Fruit fly (Drosophila melanogaster) whole organism, prepupa: ENCODE results near the gene CG3558.
A peak's percentile ranks its signal among the peaks of the same experiment; 100 is the strongest.

Source experiments
- Blimp-1 ChIP-seq: fragments of 200-800 bp; sonication (Bioruptor generic); optimal IDR thresholded peaks from 3 replicates; lab custom pipeline; 2017; ENCODE audit warnings: missing biosample characterization, missing genetic modification characterization, mild to moderate bottlenecking, moderate library complexity, missing genetic modification reagents
- CG10631 ChIP-seq: fragments of 200-800 bp; sonication (Bioruptor generic); optimal IDR thresholded peaks from 2 replicates; lab custom pipeline; 2016; ENCODE audit warnings: missing biosample characterization, missing genetic modification characterization
- CG10669 ChIP-seq: fragments of 200-800 bp; sonication (Bioruptor generic); optimal IDR thresholded peaks from 3 replicates; lab custom pipeline; 2018; ENCODE audit warnings: missing biosample characterization, mild to moderate bottlenecking, missing genetic modification characterization, moderate library complexity
- CG11294 ChIP-seq: fragments of 200-800 bp; sonication (Bioruptor generic); IDR thresholded peaks from 2 replicates; pipeline ENCODE4 v1.3.6; 2022; ENCODE audit warnings: missing biosample characterization, missing genetic modification characterization
- CG11762 ChIP-seq: fragments of 200-800 bp; sonication (Bioruptor generic); optimal IDR thresholded peaks from 3 replicates; lab custom pipeline; 2016; ENCODE audit warnings: missing biosample characterization, missing genetic modification characterization; ENCODE audit not compliant: insufficient read depth
- CG11902 ChIP-seq: fragments of 200-800 bp; sonication (Bioruptor generic); optimal IDR thresholded peaks from 3 replicates; lab custom pipeline; 2016; ENCODE audit warnings: missing biosample characterization, missing genetic modification characterization
- CG15336 ChIP-seq: fragments of 200-800 bp; sonication (Bioruptor generic); IDR thresholded peaks from 2 replicates; pipeline ENCODE4 v1.3.6; 2022; ENCODE audit warnings: missing biosample characterization, missing genetic modification characterization
- CG1621 ChIP-seq: fragments of 200-800 bp; sonication (Bioruptor generic); optimal IDR thresholded peaks from 3 replicates; lab custom pipeline; 2018; ENCODE audit warnings: missing biosample characterization, mild to moderate bottlenecking, missing genetic modification characterization
- CG16779 ChIP-seq: fragments of 200-800 bp; sonication (Bioruptor generic); optimal IDR thresholded peaks from 3 replicates; lab custom pipeline; 2017; ENCODE audit warnings: missing biosample characterization, mild to moderate bottlenecking, missing genetic modification characterization
- CG3032 ChIP-seq: fragments of 200-800 bp; optimal IDR thresholded peaks from 2 replicates; lab custom pipeline; 2019; ENCODE audit warnings: missing biosample characterization, mild to moderate bottlenecking, missing genetic modification characterization, moderate library complexity
- CG31627 ChIP-seq: fragments of 200-800 bp; sonication (Bioruptor generic); optimal IDR thresholded peaks from 3 replicates; lab custom pipeline; 2016; ENCODE audit warnings: missing biosample characterization, missing genetic modification characterization
- CG32006 ChIP-seq: fragments of 200-800 bp; sonication (Bioruptor generic); optimal IDR thresholded peaks from 3 replicates; lab custom pipeline; 2017; ENCODE audit warnings: missing biosample characterization, mild to moderate bottlenecking, missing genetic modification characterization
- CG34406 ChIP-seq: fragments of 200-800 bp; sonication (Bioruptor generic); optimal IDR thresholded peaks from 3 replicates; lab custom pipeline; 2016; ENCODE audit warnings: missing biosample characterization, missing genetic modification characterization
- CG3919 ChIP-seq: fragments of 200-800 bp; sonication (Bioruptor generic); optimal IDR thresholded peaks from 3 replicates; lab custom pipeline; 2016; ENCODE audit warnings: missing biosample characterization, missing genetic modification characterization
- CG4318 ChIP-seq: fragments of 200-800 bp; sonication (Bioruptor generic); optimal IDR thresholded peaks from 3 replicates; lab custom pipeline; 2017; ENCODE audit warnings: missing biosample characterization, mild to moderate bottlenecking, missing genetic modification characterization
- CG6163 ChIP-seq: fragments of 200-800 bp; sonication (Bioruptor generic); IDR thresholded peaks from 3 replicates; pipeline ENCODE4 v1.3.6; 2022; ENCODE audit warnings: missing biosample characterization, missing genetic modification characterization
- CG6792 ChIP-seq: fragments of 200-800 bp; sonication (Bioruptor generic); optimal IDR thresholded peaks from 3 replicates; lab custom pipeline; 2016; ENCODE audit warnings: missing biosample characterization, missing genetic modification characterization
- CG6808 ChIP-seq: fragments of 200-800 bp; sonication (Bioruptor generic); optimal IDR thresholded peaks from 3 replicates; lab custom pipeline; 2017; ENCODE audit warnings: missing biosample characterization, missing genetic modification characterization, mild to moderate bottlenecking, moderate library complexity, missing genetic modification reagents
- CG6854 ChIP-seq: fragments of 200-800 bp; sonication (Bioruptor generic); optimal IDR thresholded peaks from 2 replicates; lab custom pipeline; 2017; ENCODE audit warnings: missing biosample characterization, mild to moderate bottlenecking, missing genetic modification characterization
- CG7368 ChIP-seq: fragments of 200-800 bp; sonication (Bioruptor generic); optimal IDR thresholded peaks from 3 replicates; lab custom pipeline; 2016; ENCODE audit warnings: missing biosample characterization, missing genetic modification characterization
- CG8319 ChIP-seq: fragments of 200-800 bp; sonication (Bioruptor generic); optimal IDR thresholded peaks from 3 replicates; lab custom pipeline; 2016; ENCODE audit warnings: missing biosample characterization, missing genetic modification characterization
- CG8632 ChIP-seq: fragments of 200-800 bp; sonication (Bioruptor generic); optimal IDR thresholded peaks from 3 replicates; lab custom pipeline; 2016; ENCODE audit warnings: missing biosample characterization, missing genetic modification characterization
- CG9139 ChIP-seq: fragments of 200-800 bp; sonication (Bioruptor generic); optimal IDR thresholded peaks from 3 replicates; lab custom pipeline; 2017; ENCODE audit warnings: missing biosample characterization, mild to moderate bottlenecking, missing genetic modification characterization
- Eip75B ChIP-seq: fragments of 200-800 bp; sonication (Bioruptor generic); optimal IDR thresholded peaks from 3 replicates; lab custom pipeline; 2016; ENCODE audit warnings: missing biosample characterization, missing genetic modification characterization
- Eip78C ChIP-seq: fragments of 200-800 bp; sonication (Bioruptor generic); peaks from one replicate; lab custom pipeline; 2016; ENCODE audit warnings: missing biosample characterization, missing genetic modification characterization
- Eip93F ChIP-seq: fragments of 200-800 bp; sonication (Bioruptor generic); optimal IDR thresholded peaks from 2 replicates; lab custom pipeline; 2016; ENCODE audit warnings: missing biosample characterization, mild to moderate bottlenecking, missing genetic modification characterization
- Ets21C ChIP-seq: fragments of 200-800 bp; sonication (Bioruptor generic); optimal IDR thresholded peaks from 3 replicates; lab custom pipeline; 2016; ENCODE audit warnings: missing biosample characterization, missing genetic modification characterization
- Ets96B ChIP-seq: fragments of 200-800 bp; optimal IDR thresholded peaks from 2 replicates; lab custom pipeline; 2019; ENCODE audit warnings: missing biosample characterization, mild to moderate bottlenecking, missing genetic modification characterization, moderate library complexity
- Gug ChIP-seq: fragments of 200-800 bp; sonication (Bioruptor generic); IDR thresholded peaks from 2 replicates; pipeline ENCODE4 v1.3.6; 2022; ENCODE audit warnings: missing biosample characterization, missing genetic modification characterization
- Hr39 ChIP-seq: fragments of 200-800 bp; sonication (Bioruptor generic); optimal IDR thresholded peaks from 2 replicates; lab custom pipeline; 2016; ENCODE audit warnings: missing biosample characterization, missing genetic modification characterization
- Hr4 ChIP-seq: fragments of 200-800 bp; sonication (Bioruptor generic); optimal IDR thresholded peaks from 3 replicates; lab custom pipeline; 2016; ENCODE audit warnings: missing biosample characterization, missing genetic modification characterization
- Met ChIP-seq: fragments of 200-800 bp; sonication (Bioruptor generic); optimal IDR thresholded peaks from 3 replicates; lab custom pipeline; 2016; ENCODE audit warnings: missing biosample characterization, missing genetic modification characterization
- OdsH ChIP-seq: fragments of 200-800 bp; sonication (Bioruptor generic); optimal IDR thresholded peaks from 3 replicates; lab custom pipeline; 2016; ENCODE audit warnings: missing biosample characterization, missing genetic modification characterization
- Smox ChIP-seq: fragments of 200-800 bp; sonication (Bioruptor generic); optimal IDR thresholded peaks from 3 replicates; lab custom pipeline; 2016; ENCODE audit warnings: missing biosample characterization, missing genetic modification characterization
- Sox102F ChIP-seq: fragments of 200-800 bp; sonication (Bioruptor generic); optimal IDR thresholded peaks from 2 replicates; lab custom pipeline; 2016; ENCODE audit warnings: missing biosample characterization, mild to moderate bottlenecking, missing genetic modification characterization
- Sox15 ChIP-seq: fragments of 200-800 bp; sonication (Bioruptor generic); optimal IDR thresholded peaks from 3 replicates; lab custom pipeline; 2016; ENCODE audit warnings: missing biosample characterization, missing genetic modification characterization
- achi ChIP-seq: fragments of 200-800 bp; sonication (Bioruptor generic); optimal IDR thresholded peaks from 3 replicates; lab custom pipeline; 2016; ENCODE audit warnings: missing biosample characterization, missing genetic modification characterization
- acj6 ChIP-seq: fragments of 200-800 bp; sonication (Bioruptor generic); optimal IDR thresholded peaks from 3 replicates; lab custom pipeline; 2016; ENCODE audit warnings: missing biosample characterization, missing genetic modification characterization
- dsx ChIP-seq: fragments of 200-800 bp; optimal IDR thresholded peaks from 3 replicates; lab custom pipeline; 2019; ENCODE audit warnings: missing biosample characterization, mild to moderate bottlenecking, missing genetic modification characterization, moderate library complexity; ENCODE audit not compliant: poor library complexity, severe bottlenecking
- eg ChIP-seq: fragments of 200-800 bp; sonication (Bioruptor generic); IDR thresholded peaks from 3 replicates; pipeline ENCODE4 v1.3.6; 2022; ENCODE audit warnings: missing biosample characterization, missing genetic modification characterization
- esn ChIP-seq: fragments of 200-800 bp; sonication (Bioruptor generic); optimal IDR thresholded peaks from 2 replicates; lab custom pipeline; 2016; ENCODE audit warnings: missing biosample characterization, mild to moderate bottlenecking, missing genetic modification characterization, moderate library complexity
- fd59A ChIP-seq: fragments of 200-800 bp; sonication (Bioruptor generic); optimal IDR thresholded peaks from 2 replicates; lab custom pipeline; 2017; ENCODE audit warnings: missing biosample characterization, mild to moderate bottlenecking, missing genetic modification characterization, missing genetic modification reagents
- fkh ChIP-seq: fragments of 200-800 bp; sonication (Bioruptor generic); optimal IDR thresholded peaks from 3 replicates; lab custom pipeline; 2017; ENCODE audit warnings: missing biosample characterization, mild to moderate bottlenecking, missing genetic modification characterization, moderate library complexity
- lz ChIP-seq: fragments of 200-800 bp; sonication (Bioruptor generic); optimal IDR thresholded peaks from 3 replicates; lab custom pipeline; 2016; ENCODE audit warnings: missing biosample characterization, missing genetic modification characterization
- net ChIP-seq: fragments of 200-800 bp; sonication (Bioruptor generic); optimal IDR thresholded peaks from 3 replicates; lab custom pipeline; 2016; ENCODE audit warnings: missing biosample characterization, missing genetic modification characterization
- pdm3 ChIP-seq: fragments of 200-800 bp; sonication (Bioruptor generic); optimal IDR thresholded peaks from 3 replicates; lab custom pipeline; 2016; ENCODE audit warnings: missing biosample characterization, missing genetic modification characterization
- salr ChIP-seq, 2 experiments: fragments of 200-800 bp; sonication (Bioruptor generic); optimal IDR thresholded peaks; 3 replicates each; lab custom pipeline; 2016 to 2018; ENCODE audit warnings: missing biosample characterization in 2 of 2, missing genetic modification characterization in 2 of 2, mild to moderate bottlenecking in 1 of 2
- spab ChIP-seq: fragments of 200-800 bp; sonication (Bioruptor generic); optimal IDR thresholded peaks from 2 replicates; lab custom pipeline; 2017; ENCODE audit warnings: missing biosample characterization, mild to moderate bottlenecking, missing genetic modification characterization, missing genetic modification reagents
- ss ChIP-seq, 2 experiments: fragments of 200-800 bp; sonication (Bioruptor generic); optimal IDR thresholded peaks; 2 replicates in 1 of 2; 3 replicates in 1 of 2; lab custom pipeline; 2017 to 2018; ENCODE audit warnings: mild to moderate bottlenecking in 2 of 2, missing biosample characterization in 2 of 2, missing genetic modification characterization in 2 of 2, moderate library complexity in 1 of 2
- svp ChIP-seq: fragments of 200-800 bp; sonication (Bioruptor generic); peaks from one replicate; lab custom pipeline; 2016; ENCODE audit warnings: missing biosample characterization, missing genetic modification characterization
- vri ChIP-seq: fragments of 200-800 bp; sonication (Bioruptor generic); optimal IDR thresholded peaks from 3 replicates; lab custom pipeline; 2016; ENCODE audit warnings: missing biosample characterization, mild to moderate bottlenecking, missing genetic modification characterization

Gene CG3558

DNA sequence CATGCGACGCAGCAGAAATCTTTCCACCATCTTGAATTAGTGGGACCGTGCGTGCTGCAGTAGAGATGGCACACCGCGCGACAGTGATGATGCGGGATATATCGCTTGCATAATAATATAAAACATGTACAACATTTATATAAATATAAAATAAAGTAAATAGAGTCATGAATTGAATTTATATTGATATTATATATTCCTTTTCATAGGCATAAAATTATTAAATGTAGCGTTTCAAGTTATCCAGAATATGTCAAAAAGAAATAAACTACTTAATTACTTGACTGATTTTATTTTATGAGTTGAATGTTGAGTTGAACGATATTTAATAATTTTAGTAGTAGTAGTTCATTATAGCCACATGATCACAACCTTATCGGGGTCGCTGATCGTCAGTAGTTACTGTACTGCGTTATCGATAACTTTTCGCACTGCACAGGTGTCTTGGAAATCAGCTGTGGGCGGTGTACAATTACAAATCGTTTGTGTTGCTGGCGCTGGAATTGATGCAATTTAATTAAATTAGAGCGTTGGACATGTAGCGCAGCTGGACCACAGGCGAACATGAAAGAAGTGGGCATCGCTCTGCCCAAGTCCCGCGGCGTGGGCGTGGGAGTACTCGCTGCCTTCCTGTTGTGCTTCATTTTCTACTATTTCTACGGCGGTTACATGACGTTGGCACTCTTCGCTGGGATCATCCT is 4.8 kb upstream of the CG3558 start, which contains the start of the genes Chd1 and Bem46:
Gene Chd1, minus strand, starts transcription at position 43 of the 701 bp plus-strand sequence.
Gene Bem46, plus strand, starts transcription at position 436 of the 701 bp plus-strand sequence.
- TF ChIP-seq salr (GFP tag; optimal IDR thresholded peaks at IDR 0.05; lab: Kevin White, UChicago) (peak in 1 of 2 experiments; percentile 69), CG3919 (no peak), CG6808 (GFP tag; lab: Kevin White, UChicago) (no peak), Gug (GFP tag; lab: Robert Waterston, UW) (peak; percentile 75), CG6792 (GFP tag; lab: Kevin White, UChicago) (peak; percentile 82), OdsH (no peak), CG32006 (GFP tag; lab: Kevin White, UChicago) (no peak), Ets21C (GFP tag; lab: Kevin White, UChicago) (no peak), CG6854 (GFP tag; lab: Kevin White, UChicago) (no peak), Blimp-1 (no peak), CG4318 (GFP tag; lab: Kevin White, UChicago) (no peak), fd59A (GFP tag; lab: Kevin White, UChicago) (peak; percentile 64), CG31627 (GFP tag; lab: Kevin White, UChicago) (peak; percentile 90), Smox (GFP tag; lab: Kevin White, UChicago) (no peak), CG8319 (GFP tag; lab: Kevin White, UChicago) (no peak), CG16779 (tag; lab: Kevin White, UChicago) (no peak), CG8632 (GFP tag; lab: Kevin White, UChicago) (no peak), spab (GFP tag; lab: Kevin White, UChicago) (no peak), CG11762 (GFP tag; lab: Kevin White, UChicago) (peak; percentile 72), CG3032 (tag; lab: Kevin White, UChicago) (peak; percentile 88), Eip75B (no peak), Hr4 (GFP tag; lab: Kevin White, UChicago) (no peak), CG9139 (GFP tag; lab: Kevin White, UChicago) (no peak), esn (peak; percentile 87), ss (GFP tag; optimal IDR thresholded peaks at IDR 0.05; lab: Kevin White, UChicago) (no peak), dsx (GFP tag; lab: Kevin White, UChicago) (no peak), fkh (GFP tag; lab: Kevin White, UChicago) (no peak), CG6163 (GFP tag; lab: Robert Waterston, UW) (peak; percentile 86), Met (GFP tag; lab: Kevin White, UChicago) (no peak), CG1621 (tag; lab: Kevin White, UChicago) (peak; percentile 68), Sox102F (GFP tag; lab: Kevin White, UChicago) (no peak), eg (GFP tag; lab: Robert Waterston, UW) (peak; percentile 89), Sox15 (GFP tag; lab: Kevin White, UChicago) (peak; percentile 90), net (GFP tag; lab: Kevin White, UChicago) (no peak), CG15336 (peak; percentile 67), CG34406 (GFP tag; lab: Kevin White, UChicago) (peak; percentile 83), lz (GFP tag; lab: Kevin White, UChicago) (peak; percentile 84), Eip78C (GFP tag; lab: Kevin White, UChicago) (no peak), pdm3 (GFP tag; lab: Kevin White, UChicago) (no peak), CG10631 (GFP tag; lab: Kevin White, UChicago) (no peak), svp (GFP tag; lab: Kevin White, UChicago) (no peak), acj6 (GFP tag; lab: Kevin White, UChicago) (peak; percentile 88), achi (GFP tag; lab: Kevin White, UChicago) (no peak), vri (GFP tag; lab: Kevin White, UChicago) (no peak), Hr39 (no peak), Ets96B (peak; percentile 78), CG11902 (GFP tag; lab: Kevin White, UChicago) (peak; percentile 86), Eip93F (GFP tag; lab: Kevin White, UChicago) (no peak), CG11294 (GFP tag; lab: Robert Waterston, UW) (peak; percentile 82), CG7368 (GFP tag; lab: Kevin White, UChicago) (no peak), CG10669 (GFP tag; lab: Kevin White, UChicago) (no peak)
